Worm (Caenorhabditis elegans) whole organism, early embryonic: ENCODE results near the gene C03C10.5.

ENCODE experiments used
- B0310.2 ChIP-seq: sonication (generic microtip); optimal IDR thresholded peaks from 2 replicates; lab custom pipeline; 2016; ENCODE audit warnings: mild to moderate bottlenecking, missing genetic modification characterization, missing compliant biosample characterization
- F13C5.2 ChIP-seq: sonication (generic microtip); optimal IDR thresholded peaks from 2 replicates; lab custom pipeline; 2017; ENCODE audit warnings: mild to moderate bottlenecking, missing genetic modification characterization, inconsistent platforms, missing compliant biosample characterization
- aly-1 ChIP-seq: sonication (generic microtip); optimal IDR thresholded peaks from 2 replicates; lab custom pipeline; 2016; ENCODE audit warnings: missing genetic modification characterization, missing compliant biosample characterization
- ama-1 ChIP-seq: fragments of 150-350 bp; optimal IDR thresholded peaks from 2 replicates; lab custom pipeline; 2014
- ceh-13 ChIP-seq: fragments of 200-800 bp; sonication (Bioruptor generic); optimal IDR thresholded peaks from 2 replicates; lab custom pipeline; 2018; ENCODE audit warnings: mild to moderate bottlenecking, missing genetic modification characterization, missing compliant biosample characterization
- ceh-36 ChIP-seq: sonication (generic microtip); optimal IDR thresholded peaks from 2 replicates; lab custom pipeline; 2016; ENCODE audit warnings: missing genetic modification characterization, inconsistent platforms, missing compliant biosample characterization
- ets-7 ChIP-seq: sonication (generic microtip); optimal IDR thresholded peaks from 2 replicates; lab custom pipeline; 2016; ENCODE audit warnings: missing genotype, missing genetic modification characterization, missing compliant biosample characterization
- flt-1 ChIP-seq: fragments of 200-800 bp; sonication (Bioruptor generic); IDR thresholded peaks from 2 replicates; pipeline ENCODE4 v1.3.6; 2022; ENCODE audit warnings: missing genetic modification characterization, missing compliant biosample characterization
- hmbx-1 ChIP-seq: sonication (generic microtip); optimal IDR thresholded peaks from 2 replicates; lab custom pipeline; 2016; ENCODE audit warnings: mild to moderate bottlenecking, missing genetic modification characterization, missing compliant biosample characterization
- hmg-4 ChIP-seq: fragments of 200-800 bp; sonication (Bioruptor generic); optimal IDR thresholded peaks from 2 replicates; lab custom pipeline; 2018; ENCODE audit warnings: mild to moderate bottlenecking, missing genetic modification characterization, missing compliant biosample characterization
- hnd-1 ChIP-seq: sonication (generic microtip); optimal IDR thresholded peaks from 2 replicates; lab custom pipeline; 2016; ENCODE audit warnings: missing genetic modification characterization, missing compliant biosample characterization
- pes-1 ChIP-seq: fragments of 200-800 bp; sonication (Bioruptor generic); IDR thresholded peaks from 2 replicates; pipeline ENCODE4 v1.3.6; 2022; ENCODE audit warnings: missing genetic modification reagents, missing genetic modification characterization, missing compliant biosample characterization
- scrt-1 ChIP-seq: fragments of 200-800 bp; sonication (Bioruptor generic); IDR thresholded peaks from 2 replicates; pipeline ENCODE4 v1.3.6; 2022; ENCODE audit warnings: missing genetic modification characterization, missing compliant biosample characterization
- sea-1 ChIP-seq: fragments of 200-800 bp; sonication (Bioruptor generic); conservative IDR thresholded peaks from 2 replicates; pipeline ENCODE4 v1.3.6; 2022; ENCODE audit warnings: missing genetic modification characterization, missing compliant biosample characterization
- tbx-11 ChIP-seq: fragments of 200-800 bp; sonication (Bioruptor generic); IDR thresholded peaks from 2 replicates; pipeline ENCODE4 v1.3.6; 2022; ENCODE audit warnings: missing genetic modification characterization, missing compliant biosample characterization
- tbx-37 ChIP-seq: fragments of 200-800 bp; sonication (Bioruptor generic); conservative IDR thresholded peaks from 2 replicates; pipeline ENCODE4 v1.3.6; 2022; ENCODE audit warnings: missing genetic modification reagents, missing genetic modification characterization, missing compliant biosample characterization
- tra-4 ChIP-seq: sonication (generic microtip); optimal IDR thresholded peaks from 2 replicates; lab custom pipeline; 2017; ENCODE audit warnings: missing genetic modification characterization, missing compliant biosample characterization

Gene C03C10.5

DNA sequence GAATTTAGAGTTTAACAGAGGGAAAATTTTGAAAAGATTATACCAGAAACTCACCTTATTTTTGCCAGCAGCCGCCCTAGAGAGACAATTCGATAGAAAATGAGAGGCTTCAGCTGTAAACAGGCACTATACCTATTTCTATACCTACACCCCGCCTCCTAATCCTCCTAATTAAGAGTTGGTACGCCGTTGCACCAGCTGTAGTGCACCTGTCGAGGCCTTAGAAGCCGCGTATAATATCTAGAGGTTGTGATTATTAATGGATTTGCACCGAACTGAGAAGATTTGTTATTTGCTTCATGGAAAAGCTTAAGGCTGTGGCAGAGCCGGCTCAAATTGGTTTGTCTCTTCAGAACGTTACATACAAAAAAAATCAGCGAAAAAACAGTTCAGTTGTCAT, at the start of gene C03C10.5:
C03C10.5 (minus strand) TSS at position 101 of the 400 bp plus-strand sequence.
- no peak for TF ChIP-seq hmg-4 (GFP tag; lab: Kevin White, UChicago)
- TF ChIP-seq hmbx-1 (tag; lab: Kevin White, UChicago) = no peak
- TF ChIP-seq B0310.2 (tag; lab: Kevin White, UChicago) = no peak
- TF ChIP-seq scrt-1 (GFP tag; lab: Robert Waterston, UW) = no peak
- no peak for TF ChIP-seq tbx-11 (GFP tag; lab: Robert Waterston, UW)
- TF ChIP-seq aly-1 (tag; lab: Kevin White, UChicago) = no peak
- TF ChIP-seq ama-1 = no peak
- TF ChIP-seq hnd-1 = no peak
- TF ChIP-seq tra-4 = no peak
- TF ChIP-seq ets-7 (tag; lab: Kevin White, UChicago) = no peak
- no peak for TF ChIP-seq tbx-37 (GFP tag; lab: Robert Waterston, UW)
- no peak for TF ChIP-seq sea-1 (GFP tag; lab: Robert Waterston, UW)
- no peak for TF ChIP-seq pes-1 (GFP tag; lab: Robert Waterston, UW)
- TF ChIP-seq ceh-13 = no peak
- no peak for TF ChIP-seq F13C5.2 (tag; lab: Kevin White, UChicago)
- no peak for TF ChIP-seq flt-1 (GFP tag; lab: Robert Waterston, UW)

- TF ChIP-seq tbx-11 (GFP tag; lab: Robert Waterston, UW) = no peak
- TF ChIP-seq pes-1 (GFP tag; lab: Robert Waterston, UW) = no peak
- TF ChIP-seq scrt-1 (GFP tag; lab: Robert Waterston, UW) = no peak
- TF ChIP-seq B0310.2 (tag; lab: Kevin White, UChicago) = no peak
- no peak for TF ChIP-seq ets-7 (tag; lab: Kevin White, UChicago)
- TF ChIP-seq ceh-36 (tag; lab: Kevin White, UChicago) = no peak
- TF ChIP-seq ceh-13 = no peak
- no peak for TF ChIP-seq hmg-4 (GFP tag; lab: Kevin White, UChicago)
- TF ChIP-seq tra-4 = no peak
- TF ChIP-seq ama-1 = no peak
- TF ChIP-seq hmbx-1 (tag; lab: Kevin White, UChicago) = no peak
- no peak for TF ChIP-seq flt-1 (GFP tag; lab: Robert Waterston, UW)
- TF ChIP-seq sea-1 (GFP tag; lab: Robert Waterston, UW) = no peak
- no peak for TF ChIP-seq aly-1 (tag; lab: Kevin White, UChicago)
- TF ChIP-seq F13C5.2 (tag; lab: Kevin White, UChicago) = no peak
- no peak for TF ChIP-seq hnd-1
- TF ChIP-seq tbx-37 (GFP tag; lab: Robert Waterston, UW) = no peak
Measured at ce11 chrIII:4137180-4137579, 45.3 kb upstream of the C03C10.5 start.

ce11 chrIII:4134059-4134458, 42.1 kb upstream of the C03C10.5 start:
- TF ChIP-seq F13C5.2 (tag; lab: Kevin White, UChicago) (no peak), pes-1 (GFP tag; lab: Robert Waterston, UW) (no peak), B0310.2 (tag; lab: Kevin White, UChicago) (no peak), ceh-36 (tag; lab: Kevin White, UChicago) (no peak), ceh-13 (no peak), tbx-11 (GFP tag; lab: Robert Waterston, UW) (no peak), ama-1 (no peak), flt-1 (GFP tag; lab: Robert Waterston, UW) (no peak)

DNA sequence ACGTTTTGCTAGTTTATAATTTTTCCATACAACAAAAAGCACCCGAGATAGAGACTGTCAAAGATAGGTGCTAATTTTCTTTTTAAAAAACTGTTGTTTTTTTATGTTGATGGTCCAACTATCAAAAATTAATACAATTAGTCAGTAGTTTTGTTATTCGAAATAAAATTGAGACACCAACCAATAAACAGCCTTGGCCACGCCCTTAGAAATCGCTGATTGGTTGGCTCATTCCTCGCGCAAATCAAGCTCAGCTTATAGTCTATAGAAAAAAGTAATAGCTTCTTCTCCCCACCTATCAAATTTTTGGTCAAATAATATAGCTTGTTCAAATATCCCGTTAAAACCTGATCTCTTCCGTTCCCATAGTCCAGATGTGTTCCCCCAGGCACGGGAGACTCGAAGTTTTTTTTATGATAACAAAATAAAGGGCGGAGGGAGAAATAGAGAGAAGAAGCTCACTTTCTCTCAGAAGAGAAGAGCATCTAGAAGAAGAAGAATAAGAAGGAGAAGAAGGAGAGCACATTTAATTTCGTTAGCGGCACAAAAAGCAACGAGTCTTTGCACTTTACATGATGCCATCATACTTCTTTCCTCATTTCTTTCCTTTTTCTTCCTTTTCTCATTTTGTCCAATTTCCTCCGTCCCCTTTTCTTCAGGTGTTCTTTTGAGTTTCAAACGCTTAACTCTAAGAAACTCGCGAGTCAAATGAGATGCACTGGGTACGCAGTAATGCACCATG, 40.1 kb upstream of the C03C10.5 start:
- TF ChIP-seq hmbx-1 (tag; lab: Kevin White, UChicago) (no peak), ama-1 (no peak), tbx-37 (GFP tag; lab: Robert Waterston, UW) (no peak), B0310.2 (tag; lab: Kevin White, UChicago) (no peak), hnd-1 (no peak), sea-1 (GFP tag; lab: Robert Waterston, UW) (no peak), flt-1 (GFP tag; lab: Robert Waterston, UW) (no peak)

DNA sequence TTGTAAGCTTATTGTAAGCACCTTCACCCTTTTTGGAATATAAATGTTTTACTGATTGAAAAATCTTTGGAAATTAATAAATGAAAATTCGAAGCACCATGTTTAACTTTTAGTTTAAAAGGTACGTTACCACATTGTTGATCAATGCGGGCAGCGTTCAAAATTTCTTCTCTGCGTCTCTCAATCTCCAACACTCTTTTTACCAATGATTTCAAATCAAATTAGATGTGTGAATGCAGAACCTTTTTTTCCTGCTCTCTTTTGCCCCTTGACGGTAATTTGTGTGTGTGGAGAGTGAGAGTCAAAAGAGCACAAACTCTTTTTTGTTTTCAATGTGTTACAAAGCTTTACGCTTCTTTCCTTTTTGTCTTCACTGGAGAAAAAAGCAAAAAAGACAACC, 32.0 kb upstream of the C03C10.5 start:
- TF ChIP-seq tbx-37 (GFP tag; lab: Robert Waterston, UW) (no peak), hmg-4 (GFP tag; lab: Kevin White, UChicago) (no peak), F13C5.2 (tag; lab: Kevin White, UChicago) (no peak), ceh-36 (tag; lab: Kevin White, UChicago) (no peak), flt-1 (GFP tag; lab: Robert Waterston, UW) (no peak), hnd-1 (no peak), ama-1 (no peak), aly-1 (tag; lab: Kevin White, UChicago) (no peak), tbx-11 (GFP tag; lab: Robert Waterston, UW) (no peak), scrt-1 (GFP tag; lab: Robert Waterston, UW) (no peak), pes-1 (GFP tag; lab: Robert Waterston, UW) (no peak), tra-4 (no peak), ets-7 (tag; lab: Kevin White, UChicago) (no peak), ceh-13 (no peak), hmbx-1 (tag; lab: Kevin White, UChicago) (no peak), B0310.2 (tag; lab: Kevin White, UChicago) (no peak), sea-1 (GFP tag; lab: Robert Waterston, UW) (no peak)

DNA sequence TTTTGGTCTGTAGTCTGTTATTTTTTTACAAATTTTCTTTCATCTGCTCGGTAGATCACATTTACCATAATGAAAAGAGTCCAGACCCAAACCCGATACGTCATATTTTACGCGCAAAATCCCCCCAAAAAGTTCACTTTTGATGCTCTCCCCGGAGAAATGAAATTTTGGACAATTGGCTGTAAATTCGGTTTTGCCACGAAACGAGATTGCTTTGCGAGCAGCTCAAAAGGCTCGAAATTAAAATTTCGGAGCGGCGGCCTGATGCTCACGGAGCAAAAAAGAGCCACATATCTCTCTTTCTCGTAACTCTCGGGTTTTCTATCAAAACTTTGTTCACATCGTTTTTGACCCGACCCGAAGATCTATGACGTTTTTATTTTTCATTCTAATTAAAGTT, 31.4 kb upstream of the C03C10.5 start:
- TF ChIP-seq hmbx-1 (tag; lab: Kevin White, UChicago) = no peak
- TF ChIP-seq ets-7 (tag; lab: Kevin White, UChicago) = no peak
- no peak for TF ChIP-seq tbx-11 (GFP tag; lab: Robert Waterston, UW)
- TF ChIP-seq hmg-4 (GFP tag; lab: Kevin White, UChicago) = no peak
- TF ChIP-seq B0310.2 (tag; lab: Kevin White, UChicago) = no peak
- no peak for TF ChIP-seq tra-4
- TF ChIP-seq aly-1 (tag; lab: Kevin White, UChicago) = no peak
- no peak for TF ChIP-seq ama-1
- TF ChIP-seq tbx-37 (GFP tag; lab: Robert Waterston, UW) = no peak
- no peak for TF ChIP-seq F13C5.2 (tag; lab: Kevin White, UChicago)
- no peak for TF ChIP-seq pes-1 (GFP tag; lab: Robert Waterston, UW)
- no peak for TF ChIP-seq hnd-1
- no peak for TF ChIP-seq ceh-36 (tag; lab: Kevin White, UChicago)
- no peak for TF ChIP-seq ceh-13
- TF ChIP-seq scrt-1 (GFP tag; lab: Robert Waterston, UW) = no peak
- TF ChIP-seq sea-1 (GFP tag; lab: Robert Waterston, UW) = no peak
